Worm (Caenorhabditis elegans) whole organism, mixed stage, embryonic: ENCODE data around the gene clu-1.

Experiments used
- M03D4.4 ChIP-seq: sonication (generic microtip); optimal IDR thresholded peaks from 2 replicates; lab custom pipeline; 2017; ENCODE audit warnings: mild to moderate bottlenecking, missing genetic modification characterization, missing compliant biosample characterization
- bed-3 ChIP-seq: fragments of 200-800 bp; sonication (Bioruptor generic); optimal IDR thresholded peaks from 3 replicates; lab custom pipeline; 2018; ENCODE audit warnings: mild to moderate bottlenecking, missing genetic modification characterization, moderate library complexity, missing compliant biosample characterization
- blmp-1 ChIP-seq: fragments of 150-350 bp; optimal IDR thresholded peaks from 2 replicates; lab custom pipeline; 2014; ENCODE audit warnings: missing biosample characterization, missing genetic modification characterization
- ceh-39 ChIP-seq: fragments of 150-350 bp; optimal IDR thresholded peaks from 2 replicates; lab custom pipeline; 2014; ENCODE audit warnings: missing biosample characterization, missing genetic modification characterization
- ceh-43 ChIP-seq: fragments of 200-800 bp; sonication (Bioruptor generic); optimal IDR thresholded peaks from 2 replicates; lab custom pipeline; 2018; ENCODE audit warnings: mild to moderate bottlenecking, missing genetic modification characterization, moderate library complexity, missing compliant biosample characterization
- ceh-83 ChIP-seq: fragments of 200-800 bp; sonication (Bioruptor generic); optimal IDR thresholded peaks from 2 replicates; lab custom pipeline; 2018; ENCODE audit warnings: mild to moderate bottlenecking, missing genetic modification characterization, missing compliant biosample characterization
- ces-1 ChIP-seq: fragments of 150-350 bp; optimal IDR thresholded peaks from 2 replicates; lab custom pipeline; 2014; ENCODE audit warnings: missing biosample characterization, missing genetic modification reagents, missing genetic modification characterization
- cnd-1 ChIP-seq: fragments of 200-800 bp; sonication (Bioruptor generic); optimal IDR thresholded peaks from 2 replicates; lab custom pipeline; 2018; ENCODE audit warnings: mild to moderate bottlenecking, missing genetic modification characterization, missing compliant biosample characterization
- drap-1 ChIP-seq: fragments of 200-800 bp; sonication (Bioruptor generic); optimal IDR thresholded peaks from 3 replicates; lab custom pipeline; 2018; ENCODE audit warnings: mild to moderate bottlenecking, missing genetic modification characterization, missing compliant biosample characterization
- elt-1 ChIP-seq: sonication (generic microtip); optimal IDR thresholded peaks from 2 replicates; lab custom pipeline; 2017; ENCODE audit warnings: missing genetic modification characterization, mild to moderate bottlenecking, missing compliant biosample characterization, antibody characterized with exemption, moderate library complexity, borderline replicate concordance; ENCODE audit not compliant: insufficient read depth
- elt-3 ChIP-seq: fragments of 150-350 bp; optimal IDR thresholded peaks from 2 replicates; lab custom pipeline; 2014; ENCODE audit warnings: missing biosample characterization, missing genetic modification characterization
- flh-1 ChIP-seq: fragments of 200-800 bp; sonication (Bioruptor generic); optimal IDR thresholded peaks from 2 replicates; lab custom pipeline; 2018; ENCODE audit warnings: mild to moderate bottlenecking, missing genetic modification characterization, moderate library complexity, missing compliant biosample characterization
- ham-2 ChIP-seq: fragments of 200-800 bp; sonication (Bioruptor generic); optimal IDR thresholded peaks from 2 replicates; lab custom pipeline; 2018; ENCODE audit warnings: mild to moderate bottlenecking, missing genetic modification characterization, missing compliant biosample characterization
- hlh-1 ChIP-seq: fragments of 150-350 bp; optimal IDR thresholded peaks from 2 replicates; lab custom pipeline; 2014; ENCODE audit warnings: missing biosample characterization, missing genetic modification reagents, missing genetic modification characterization
- lin-13 ChIP-seq: fragments of 150-350 bp; optimal IDR thresholded peaks from 2 replicates; lab custom pipeline; 2014; ENCODE audit warnings: missing biosample characterization, missing genetic modification characterization
- lin-32 ChIP-seq: fragments of 200-800 bp; sonication (Bioruptor generic); optimal IDR thresholded peaks from 2 replicates; lab custom pipeline; 2018; ENCODE audit warnings: mild to moderate bottlenecking, missing genetic modification characterization, missing compliant biosample characterization
- lsy-2 ChIP-seq: fragments of 150-350 bp; optimal IDR thresholded peaks from 2 replicates; lab custom pipeline; 2014; ENCODE audit warnings: missing biosample characterization, missing genetic modification characterization
- mab-5 ChIP-seq: fragments of 150-350 bp; optimal IDR thresholded peaks from 2 replicates; lab custom pipeline; 2014; ENCODE audit warnings: missing biosample characterization, missing genetic modification characterization
- mep-1 ChIP-seq: fragments of 150-350 bp; optimal IDR thresholded peaks from 2 replicates; lab custom pipeline; 2017; ENCODE audit warnings: missing biosample characterization, missing genetic modification reagents, missing genetic modification characterization, inconsistent platforms
- mls-2 ChIP-seq: sonication (generic microtip); optimal IDR thresholded peaks from 2 replicates; lab custom pipeline; 2016; ENCODE audit warnings: mild to moderate bottlenecking, missing genetic modification characterization, moderate library complexity, missing compliant biosample characterization
- nhr-12 ChIP-seq: fragments of 150-350 bp; optimal IDR thresholded peaks from 2 replicates; lab custom pipeline; 2014; ENCODE audit warnings: missing biosample characterization, missing genetic modification characterization
- nhr-237 ChIP-seq: fragments of 150-350 bp; optimal IDR thresholded peaks from 2 replicates; lab custom pipeline; 2014; ENCODE audit warnings: missing biosample characterization, missing genetic modification characterization
- nhr-28 ChIP-seq: fragments of 150-350 bp; optimal IDR thresholded peaks from 2 replicates; lab custom pipeline; 2014; ENCODE audit warnings: missing biosample characterization, missing genetic modification characterization
- nhr-76 ChIP-seq: sonication (generic microtip); optimal IDR thresholded peaks from 2 replicates; lab custom pipeline; 2017; ENCODE audit warnings: missing biosample characterization, missing genetic modification characterization
- pha-4 ChIP-seq: fragments of 150-350 bp; optimal IDR thresholded peaks from 2 replicates; lab custom pipeline; 2018; ENCODE audit warnings: missing biosample characterization, missing genetic modification reagents, missing genetic modification characterization
- sem-2 ChIP-seq: fragments of 200-800 bp; sonication (Bioruptor generic); optimal IDR thresholded peaks from 2 replicates; lab custom pipeline; 2018; ENCODE audit warnings: mild to moderate bottlenecking, missing genetic modification characterization, missing compliant biosample characterization
- snpc-4 ChIP-seq: fragments of 150-350 bp; optimal IDR thresholded peaks from 2 replicates; lab custom pipeline; 2014; ENCODE audit warnings: missing biosample characterization, missing genetic modification characterization
- sptf-1 ChIP-seq: sonication (generic microtip); optimal IDR thresholded peaks from 2 replicates; lab custom pipeline; 2017; ENCODE audit warnings: mild to moderate bottlenecking, missing genetic modification characterization, moderate library complexity, missing compliant biosample characterization
- tbx-8 ChIP-seq: fragments of 200-800 bp; sonication (Bioruptor generic); optimal IDR thresholded peaks from 2 replicates; lab custom pipeline; 2018; ENCODE audit warnings: mild to moderate bottlenecking, missing genetic modification characterization, moderate library complexity, missing compliant biosample characterization
- unc-120 ChIP-seq: sonication (generic microtip); optimal IDR thresholded peaks from 2 replicates; lab custom pipeline; 2017; ENCODE audit warnings: missing genetic modification characterization, missing compliant biosample characterization; ENCODE audit not compliant: poor library complexity, severe bottlenecking
- unc-39 ChIP-seq: fragments of 150-350 bp; optimal IDR thresholded peaks from 2 replicates; lab custom pipeline; 2014; ENCODE audit warnings: missing biosample characterization, missing genetic modification characterization
- unc-62 ChIP-seq: fragments of 150-350 bp; optimal IDR thresholded peaks from 2 replicates; lab custom pipeline; 2014; ENCODE audit warnings: missing biosample characterization, missing genetic modification reagents, missing genetic modification characterization
- zip-8 ChIP-seq: fragments of 150-350 bp; optimal IDR thresholded peaks from 2 replicates; lab custom pipeline; 2014; ENCODE audit warnings: missing biosample characterization, missing genetic modification characterization
- ztf-11 ChIP-seq: fragments of 150-350 bp; optimal IDR thresholded peaks from 2 replicates; lab custom pipeline; 2014; ENCODE audit warnings: missing biosample characterization, missing genetic modification characterization

The clu-1 gene

DNA sequence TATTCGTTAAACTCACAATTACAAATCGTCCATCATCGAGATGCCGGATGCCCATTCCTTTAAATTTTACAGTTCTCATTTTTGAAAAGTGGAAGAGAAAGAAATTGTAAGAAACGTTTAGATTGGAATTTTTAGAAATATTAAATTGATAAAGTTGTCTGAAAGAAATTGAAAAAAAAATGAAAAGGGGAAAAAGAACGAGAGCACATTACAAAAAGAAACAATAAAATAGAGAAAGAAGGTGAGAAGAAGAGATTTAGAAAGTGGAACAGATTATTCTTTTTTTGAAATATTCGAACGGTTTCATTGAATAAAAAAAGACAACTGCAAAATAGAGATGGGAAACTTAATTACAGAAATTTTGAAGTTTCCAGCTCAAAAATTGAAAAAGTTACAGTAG lies 39.9 kb upstream of the clu-1 start, which contains the start of gene C48B4.8:
TSS of gene C48B4.8 (minus strand) at position 101 of the 400 bp plus-strand sequence.
- TF ChIP-seq zip-8 (tag; lab: Kevin White, UChicago), result no peak
- TF ChIP-seq blmp-1, result no peak
- TF ChIP-seq tbx-8 (GFP tag; lab: Kevin White, UChicago), result no peak
- TF ChIP-seq elt-1 (tag; lab: Kevin White, UChicago), result no peak
- no peak for TF ChIP-seq mls-2
- TF ChIP-seq nhr-237 (tag; lab: Kevin White, UChicago), result no peak
- TF ChIP-seq elt-3, result no peak
- no peak for TF ChIP-seq bed-3 (GFP tag; lab: Kevin White, UChicago)
- TF ChIP-seq drap-1 (GFP tag; lab: Kevin White, UChicago), result no peak
- TF ChIP-seq nhr-76, result no peak

DNA sequence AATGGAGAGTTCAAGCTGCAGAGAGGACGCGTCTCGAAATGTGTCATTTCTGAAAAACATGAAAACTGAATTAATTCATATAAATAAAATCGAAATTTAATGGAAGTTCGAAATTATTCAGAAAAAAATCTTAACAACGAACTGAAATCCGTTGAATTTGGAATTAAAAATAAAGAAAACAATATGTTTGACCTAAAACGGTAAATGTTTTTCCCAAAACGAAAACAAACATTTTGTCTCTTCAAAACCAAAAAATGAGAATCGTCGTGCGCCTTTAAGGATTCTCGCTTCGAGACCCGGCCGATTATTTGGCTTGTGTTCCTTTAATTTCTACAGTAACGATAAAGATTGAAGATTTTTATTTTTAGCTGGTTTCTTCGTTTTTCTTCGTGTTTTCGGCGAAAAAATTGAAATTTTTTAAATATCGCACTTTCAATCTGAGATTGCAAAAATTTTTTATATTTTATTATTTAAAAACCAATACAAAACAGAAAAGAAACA lies 38.2 kb upstream of the clu-1 start, which contains the start of gene C48B4.7:
TSS of gene C48B4.7 (minus strand) at position 51 of the 501 bp plus-strand sequence.
- no peak for TF ChIP-seq lin-32 (GFP tag; lab: Kevin White, UChicago)
- TF ChIP-seq elt-1 (tag; lab: Kevin White, UChicago), result no peak
- no peak for TF ChIP-seq flh-1 (GFP tag; lab: Kevin White, UChicago)
- TF ChIP-seq sem-2 (GFP tag; lab: Kevin White, UChicago), result no peak
- no peak for TF ChIP-seq nhr-12 (tag; lab: Kevin White, UChicago)
- TF ChIP-seq hlh-1 (tag; lab: Kevin White, UChicago), result no peak
- no peak for TF ChIP-seq mep-1 (tag; lab: Kevin White, UChicago)
- no peak for TF ChIP-seq ceh-39 (tag; lab: Kevin White, UChicago)
- no peak for TF ChIP-seq sptf-1 (tag; lab: Kevin White, UChicago)
- TF ChIP-seq zip-8 (tag; lab: Kevin White, UChicago), result no peak
- no peak for TF ChIP-seq ces-1
- TF ChIP-seq lsy-2, result no peak
- TF ChIP-seq pha-4 (tag; lab: Kevin White, UChicago), result no peak
- no peak for TF ChIP-seq unc-120
- TF ChIP-seq nhr-237 (tag; lab: Kevin White, UChicago), result no peak

DNA sequence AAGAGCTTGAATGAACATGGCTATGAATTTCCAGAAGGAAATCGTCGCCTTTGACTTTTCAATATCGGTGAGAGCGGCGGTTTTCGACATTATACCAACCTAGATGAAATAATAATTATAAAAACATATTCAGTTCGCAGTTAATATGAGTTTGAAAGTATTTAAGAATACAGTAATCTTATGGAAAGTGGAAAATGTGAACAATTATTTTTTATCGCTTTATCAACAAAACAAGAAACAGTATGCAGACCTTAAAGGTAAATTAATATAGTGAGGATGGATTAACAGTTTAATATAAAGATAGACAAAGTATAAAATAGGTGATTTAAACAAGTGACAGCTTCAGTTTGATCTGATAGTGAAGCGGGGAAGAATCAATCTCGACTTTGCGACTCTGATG lies 37.2 kb upstream of the clu-1 start, which contains the start of gene C48B4.6:
TSS of gene C48B4.6 (minus strand) at position 101 of the 400 bp plus-strand sequence.
- TF ChIP-seq elt-3, result no peak
- TF ChIP-seq unc-120, result no peak
- TF ChIP-seq lin-13 (tag; lab: Kevin White, UChicago), result no peak
- TF ChIP-seq pha-4 (tag; lab: Kevin White, UChicago), result no peak
- no peak for TF ChIP-seq sptf-1 (tag; lab: Kevin White, UChicago)
- no peak for TF ChIP-seq mab-5 (tag; lab: Kevin White, UChicago)
- no peak for TF ChIP-seq bed-3 (GFP tag; lab: Kevin White, UChicago)
- TF ChIP-seq nhr-76, result no peak
- no peak for TF ChIP-seq unc-62
- TF ChIP-seq sem-2 (GFP tag; lab: Kevin White, UChicago), result no peak
- TF ChIP-seq nhr-28 (tag; lab: Kevin White, UChicago), result no peak
- no peak for TF ChIP-seq drap-1 (GFP tag; lab: Kevin White, UChicago)
- TF ChIP-seq zip-8 (tag; lab: Kevin White, UChicago), result no peak
- TF ChIP-seq mep-1 (tag; lab: Kevin White, UChicago), result no peak

DNA sequence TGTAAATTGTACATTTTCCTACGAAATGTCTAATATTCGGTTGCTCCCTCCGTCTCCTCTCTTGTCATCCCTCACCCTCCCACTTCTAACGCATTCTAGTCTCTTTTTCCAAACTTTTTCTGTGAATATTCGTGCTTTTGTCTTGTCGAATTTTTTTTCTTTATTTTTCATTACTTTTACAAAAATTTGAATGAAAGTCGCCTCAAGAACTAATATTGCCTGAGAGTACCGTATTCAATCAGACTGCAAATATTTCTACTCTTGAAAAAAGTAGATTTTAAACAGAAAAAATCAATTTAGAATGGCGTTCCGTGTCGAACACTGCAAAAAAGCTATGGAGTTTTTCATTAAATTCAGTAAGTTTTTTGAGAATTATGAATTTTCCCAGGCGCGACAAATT lies 35.0 kb upstream of the clu-1 start, which contains the start of gene ZK1098.11:
TSS of gene ZK1098.11 (plus strand) at position 301 of the 400 bp plus-strand sequence.
- TF ChIP-seq bed-3 (GFP tag; lab: Kevin White, UChicago) (no peak), ztf-11 (tag; lab: Kevin White, UChicago) (no peak), pha-4 (tag; lab: Kevin White, UChicago) (no peak), ceh-39 (tag; lab: Kevin White, UChicago) (no peak), lin-32 (GFP tag; lab: Kevin White, UChicago) (no peak), ham-2 (no peak), unc-39 (no peak), sem-2 (GFP tag; lab: Kevin White, UChicago) (no peak), M03D4.4 (no peak), mep-1 (tag; lab: Kevin White, UChicago) (no peak), mab-5 (tag; lab: Kevin White, UChicago) (no peak), elt-1 (tag; lab: Kevin White, UChicago) (no peak), snpc-4 (tag; lab: Kevin White, UChicago) (no peak), cnd-1 (no peak), ceh-43 (GFP tag; lab: Kevin White, UChicago) (no peak), nhr-12 (tag; lab: Kevin White, UChicago) (no peak), ceh-83 (no peak), drap-1 (GFP tag; lab: Kevin White, UChicago) (no peak), elt-3 (no peak)
